Worm (Caenorhabditis elegans) whole organism, young adult: ENCODE measurements around the gene atf-6.

Experiments used
- T07F8.4 ChIP-seq: sonication (generic microtip); optimal IDR thresholded peaks from 2 replicates; lab custom pipeline; 2016; ENCODE audit warnings: mild to moderate bottlenecking, missing genetic modification characterization, moderate library complexity, missing compliant biosample characterization
- ZK185.1 ChIP-seq: sonication (generic microtip); optimal IDR thresholded peaks from 2 replicates; lab custom pipeline; 2016; ENCODE audit warnings: mild to moderate bottlenecking, missing genetic modification characterization, missing compliant biosample characterization; ENCODE audit not compliant: poor library complexity, severe bottlenecking
- ama-1 ChIP-seq, 3 experiments: fragments of 150-350 bp in 1 of 3; sonication (generic microtip) in 2 of 3; optimal IDR thresholded peaks; 2 replicates each; lab custom pipeline; 2014 to 2018; ENCODE audit warnings: missing biosample characterization in 2 of 3, missing genetic modification characterization in 2 of 3, missing genetic modification reagents in 2 of 3
- cebp-2 ChIP-seq: fragments of 200-800 bp; sonication (Bioruptor generic); IDR thresholded peaks from 2 replicates; pipeline ENCODE4 v1.3.6; 2022; ENCODE audit warnings: missing genetic modification characterization, missing compliant biosample characterization
- ceh-100 ChIP-seq: fragments of 200-800 bp; sonication (Bioruptor generic); IDR thresholded peaks from 2 replicates; pipeline ENCODE4 v1.3.6; 2022; ENCODE audit warnings: missing genetic modification reagents, missing genetic modification characterization, missing compliant biosample characterization
- lin-40 ChIP-seq: sonication (generic microtip); optimal IDR thresholded peaks from 2 replicates; lab custom pipeline; 2016; ENCODE audit warnings: missing genetic modification characterization, mild to moderate bottlenecking, missing compliant biosample characterization, missing genotype, missing genetic modification reagents
- lin-54 ChIP-seq: fragments of 200-800 bp; sonication (Bioruptor generic); optimal IDR thresholded peaks from 2 replicates; lab custom pipeline; 2018; ENCODE audit warnings: mild to moderate bottlenecking, missing genetic modification characterization, missing compliant biosample characterization
- madf-3 ChIP-seq: fragments of 200-800 bp; sonication (Bioruptor generic); IDR thresholded peaks from 2 replicates; pipeline ENCODE4 v1.3.6; 2022; ENCODE audit warnings: missing genetic modification reagents, missing genetic modification characterization, missing compliant biosample characterization
- nhr-80 ChIP-seq: sonication (generic microtip); optimal IDR thresholded peaks from 2 replicates; lab custom pipeline; 2016; ENCODE audit warnings: missing genetic modification characterization, missing compliant biosample characterization
- rec-8 ChIP-seq, 2 experiments: sonication (generic microtip); optimal IDR thresholded peaks; 2 replicates each; lab custom pipeline; 2016; ENCODE audit warnings: mild to moderate bottlenecking in 2 of 2, missing genetic modification characterization in 2 of 2, missing genetic modification reagents in 2 of 2, missing genotype in 2 of 2, missing biosample characterization in 1 of 2, missing compliant biosample characterization in 1 of 2, moderate library complexity in 1 of 2
- snpc-4 ChIP-seq, 5 experiments: fragments of 150-350 bp in 1 of 5; sonication (generic microtip) in 4 of 5; optimal IDR thresholded peaks; 2 replicates each; lab custom pipeline; 2014 to 2018; ENCODE audit warnings: missing genetic modification characterization in 5 of 5, missing biosample characterization in 3 of 5, antibody characterized with exemption in 2 of 5, mild to moderate bottlenecking in 2 of 5, missing compliant biosample characterization in 2 of 5, missing genotype in 2 of 5, moderate library complexity in 2 of 5, missing genetic modification reagents in 1 of 5

DNA sequence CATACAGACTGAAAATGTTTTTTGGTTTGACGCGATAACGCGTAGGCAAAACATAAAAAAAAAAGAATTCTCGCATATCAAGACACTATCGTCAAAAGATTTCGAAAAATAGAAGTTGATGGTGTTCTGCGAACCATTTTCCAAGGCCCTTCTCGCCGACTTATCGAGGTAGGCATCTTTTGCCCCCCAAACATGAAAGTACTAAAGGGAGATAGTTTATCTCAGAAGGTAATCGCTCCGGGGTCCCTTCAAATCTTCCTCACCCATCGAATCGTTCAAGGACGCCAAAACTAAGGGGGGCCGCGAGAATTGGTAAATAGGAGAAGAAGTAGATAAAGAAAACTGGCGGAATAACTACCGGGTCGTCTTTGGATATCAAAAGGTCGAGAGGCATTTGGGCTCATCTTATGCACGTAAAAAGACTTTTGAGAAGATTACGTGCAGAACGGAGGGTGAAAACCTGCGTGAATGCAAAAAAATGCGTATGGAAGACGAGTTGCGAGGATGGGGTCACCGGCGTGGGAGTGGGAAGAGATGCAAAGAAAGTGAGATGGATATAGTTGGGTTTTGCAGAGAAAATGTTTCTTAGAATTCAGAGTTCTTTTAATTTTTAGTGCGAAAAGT is 30.7 kb downstream of the atf-6 start:
- TF ChIP-seq lin-40 (tag; lab: Kevin White, UChicago) (no peak), ceh-100 (GFP tag; lab: Robert Waterston, UW) (no peak), ama-1 (optimal IDR thresholded peaks at IDR 0.05; lab: Kevin White, UChicago) (no peak), ama-1 (GFP tag; optimal IDR thresholded peaks at IDR 0.05; lab: Kevin White, UChicago) (no peak), lin-54 (GFP tag; lab: Kevin White, UChicago) (no peak), cebp-2 (no peak), madf-3 (no peak), snpc-4 (GFP tag; optimal IDR thresholded peaks at IDR 0.05; lab: Kevin White, UChicago) (no peak), snpc-4 (tag; optimal IDR thresholded peaks at IDR 0.05; lab: Kevin White, UChicago) (no peak), rec-8 (tag; optimal IDR thresholded peaks at IDR 0.05; lab: Kevin White, UChicago) (no peak), T07F8.4 (tag; lab: Kevin White, UChicago) (no peak), ZK185.1 (no peak), nhr-80 (tag; lab: Kevin White, UChicago) (no peak)
